Worm (Caenorhabditis elegans) whole organism, L1 larva: Measurements from ENCODE around the gene C56G2.4.

Experiments
- C34B4.2 ChIP-seq: sonication (generic microtip); optimal IDR thresholded peaks from 2 replicates; lab custom pipeline; 2017; ENCODE audit warnings: mild to moderate bottlenecking, missing genetic modification characterization, missing compliant biosample characterization
- F16B12.6 ChIP-seq: fragments of 150-350 bp; optimal IDR thresholded peaks from 2 replicates; lab custom pipeline; 2014; ENCODE audit warnings: missing biosample characterization, missing genetic modification characterization
- Y116A8C.19 ChIP-seq: sonication (generic microtip); optimal IDR thresholded peaks from 2 replicates; lab custom pipeline; 2016; ENCODE audit warnings: missing compliant biosample characterization, missing genetic modification characterization, borderline replicate concordance
- aha-1 ChIP-seq: fragments of 150-350 bp; optimal IDR thresholded peaks from 2 replicates; lab custom pipeline; 2014; ENCODE audit warnings: missing biosample characterization, missing genetic modification characterization
- alr-1 ChIP-seq: fragments of 200-800 bp; sonication (Bioruptor generic); optimal IDR thresholded peaks from 2 replicates; lab custom pipeline; 2018; ENCODE audit warnings: borderline replicate concordance, mild to moderate bottlenecking, missing genetic modification characterization, missing compliant biosample characterization
- aly-2 ChIP-seq: fragments of 150-350 bp; optimal IDR thresholded peaks from 2 replicates; lab custom pipeline; 2014; ENCODE audit warnings: missing biosample characterization, missing genetic modification characterization
- blmp-1 ChIP-seq: fragments of 150-350 bp; optimal IDR thresholded peaks from 2 replicates; lab custom pipeline; 2014; ENCODE audit warnings: missing biosample characterization, missing genetic modification characterization
- ceh-63 ChIP-seq: fragments of 200-800 bp; sonication (Bioruptor generic); optimal IDR thresholded peaks from 2 replicates; lab custom pipeline; 2018; ENCODE audit warnings: mild to moderate bottlenecking, missing genetic modification characterization, missing compliant biosample characterization
- ceh-8 ChIP-seq: fragments of 200-800 bp; sonication (Bioruptor generic); optimal IDR thresholded peaks from 2 replicates; lab custom pipeline; 2018; ENCODE audit warnings: mild to moderate bottlenecking, missing genetic modification characterization, moderate library complexity, missing compliant biosample characterization
- ceh-82 ChIP-seq, 3 experiments: fragments of 150-350 bp in 1 of 3; sonication (generic microtip) in 2 of 3; optimal IDR thresholded peaks; 2 replicates each; lab custom pipeline; 2014 to 2017; ENCODE audit warnings: missing biosample characterization in 3 of 3, missing genetic modification characterization in 3 of 3
- ceh-88 ChIP-seq: fragments of 200-800 bp; sonication (Bioruptor generic); IDR thresholded peaks from 2 replicates; pipeline ENCODE4 v1.3.6; 2022; ENCODE audit warnings: missing genetic modification characterization, missing compliant biosample characterization
- dpl-1 ChIP-seq, 3 experiments: fragments of 150-350 bp in 2 of 3; sonication (generic microtip) in 1 of 3; optimal IDR thresholded peaks; 2 replicates each; lab custom pipeline; 2014 to 2017; ENCODE audit warnings: missing biosample characterization in 3 of 3, missing genetic modification characterization in 3 of 3, missing genetic modification reagents in 3 of 3
- dsc-1 ChIP-seq: sonication (generic microtip); optimal IDR thresholded peaks from 2 replicates; lab custom pipeline; 2016; ENCODE audit warnings: mild to moderate bottlenecking, missing genetic modification characterization, missing compliant biosample characterization
- efl-1 ChIP-seq, 4 experiments: fragments of 150-350 bp; optimal IDR thresholded peaks in 3 of 4; peaks in 1 of 4; 1 replicate in 1 of 4; 2 replicates in 3 of 4; lab custom pipeline; 2014; ENCODE audit warnings: missing biosample characterization in 2 of 4, missing genetic modification characterization in 2 of 4, missing genetic modification reagents in 2 of 4
- egl-13 ChIP-seq: sonication (generic microtip); optimal IDR thresholded peaks from 2 replicates; lab custom pipeline; 2016; ENCODE audit warnings: missing genotype, missing genetic modification reagents, missing genetic modification characterization, missing compliant biosample characterization
- egl-27 ChIP-seq, 2 experiments: fragments of 150-350 bp in 1 of 2; sonication (generic microtip); optimal IDR thresholded peaks; 3 replicates each; lab custom pipeline; 2017 to 2018; ENCODE audit warnings: missing biosample characterization in 2 of 2, missing genetic modification characterization in 2 of 2, missing genetic modification reagents in 2 of 2
- elt-2 ChIP-seq: sonication (generic microtip); optimal IDR thresholded peaks from 2 replicates; lab custom pipeline; 2016; ENCODE audit warnings: missing genetic modification characterization, mild to moderate bottlenecking, inconsistent platforms, missing compliant biosample characterization, missing genetic modification reagents
- elt-3 ChIP-seq, 6 experiments: fragments of 150-350 bp in 1 of 6; sonication (generic microtip); optimal IDR thresholded peaks; 2 replicates each; lab custom pipeline; 2017 to 2018; ENCODE audit warnings: missing biosample characterization in 6 of 6, missing genetic modification characterization in 6 of 6, inconsistent platforms in 1 of 6
- fkh-10 ChIP-seq: sonication (generic microtip); optimal IDR thresholded peaks from 2 replicates; lab custom pipeline; 2017; ENCODE audit warnings: missing biosample characterization, missing genetic modification reagents, missing genetic modification characterization
- fkh-4 ChIP-seq: sonication (generic microtip); optimal IDR thresholded peaks from 2 replicates; lab custom pipeline; 2016; ENCODE audit warnings: missing compliant biosample characterization, missing genetic modification characterization, borderline replicate concordance
- irx-1 ChIP-seq: sonication (generic microtip); optimal IDR thresholded peaks from 2 replicates; lab custom pipeline; 2016; ENCODE audit warnings: missing genetic modification characterization, missing compliant biosample characterization
- lin-13 ChIP-seq: fragments of 150-350 bp; optimal IDR thresholded peaks from 2 replicates; lab custom pipeline; 2014; ENCODE audit warnings: missing biosample characterization, missing genetic modification reagents, missing genetic modification characterization
- lin-14 ChIP-seq: fragments of 200-800 bp; sonication (Bioruptor generic); optimal IDR thresholded peaks from 2 replicates; lab custom pipeline; 2018; ENCODE audit warnings: mild to moderate bottlenecking, missing genetic modification characterization, moderate library complexity, missing compliant biosample characterization
- lin-35 ChIP-seq, 2 experiments: fragments of 150-350 bp; optimal IDR thresholded peaks; 2 replicates each; lab custom pipeline; 2014; ENCODE audit warnings: missing biosample characterization in 2 of 2, missing genetic modification characterization in 2 of 2, missing genetic modification reagents in 2 of 2
- lin-39 ChIP-seq: fragments of 150-350 bp; optimal IDR thresholded peaks from 2 replicates; lab custom pipeline; 2014; ENCODE audit warnings: missing biosample characterization, missing genetic modification reagents, missing genetic modification characterization
- lsy-2 ChIP-seq, 2 experiments: fragments of 150-350 bp; optimal IDR thresholded peaks; 2 replicates each; lab custom pipeline; 2014; ENCODE audit warnings: missing biosample characterization in 2 of 2, missing genetic modification characterization in 2 of 2
- mdl-1 ChIP-seq, 2 experiments: fragments of 150-350 bp; optimal IDR thresholded peaks; 2 replicates each; lab custom pipeline; 2014 to 2017; ENCODE audit warnings: missing biosample characterization in 2 of 2, missing genetic modification characterization in 2 of 2, inconsistent platforms in 1 of 2
- mef-2 ChIP-seq: fragments of 150-350 bp; optimal IDR thresholded peaks from 2 replicates; lab custom pipeline; 2014; ENCODE audit warnings: missing biosample characterization, missing genetic modification characterization
- nhr-11 ChIP-seq: fragments of 150-350 bp; optimal IDR thresholded peaks from 2 replicates; lab custom pipeline; 2014; ENCODE audit warnings: missing biosample characterization, missing genetic modification characterization
- nhr-12 ChIP-seq: sonication (generic microtip); optimal IDR thresholded peaks from 2 replicates; lab custom pipeline; 2017; ENCODE audit warnings: missing biosample characterization, missing genetic modification characterization
- nhr-19 ChIP-seq: fragments of 200-800 bp; sonication (Bioruptor generic); conservative IDR thresholded peaks from 2 replicates; pipeline ENCODE4 v1.3.6; 2022; ENCODE audit warnings: missing genetic modification characterization, missing compliant biosample characterization
- nhr-20 ChIP-seq: sonication (generic microtip); optimal IDR thresholded peaks from 2 replicates; lab custom pipeline; 2016; ENCODE audit warnings: mild to moderate bottlenecking, missing genetic modification characterization, missing compliant biosample characterization
- nhr-71 ChIP-seq: sonication (generic microtip); optimal IDR thresholded peaks from 2 replicates; lab custom pipeline; 2016; ENCODE audit warnings: mild to moderate bottlenecking, missing genetic modification characterization, moderate library complexity, missing compliant biosample characterization
- nhr-77 ChIP-seq: fragments of 150-350 bp; optimal IDR thresholded peaks from 2 replicates; lab custom pipeline; 2014; ENCODE audit warnings: missing biosample characterization, missing genetic modification characterization
- pax-3 ChIP-seq: fragments of 200-800 bp; sonication (Bioruptor generic); optimal IDR thresholded peaks from 2 replicates; lab custom pipeline; 2018; ENCODE audit warnings: mild to moderate bottlenecking, missing genetic modification characterization, moderate library complexity, missing compliant biosample characterization
- rnt-1 ChIP-seq: sonication (generic microtip); optimal IDR thresholded peaks from 2 replicates; lab custom pipeline; 2016; ENCODE audit warnings: mild to moderate bottlenecking, missing genetic modification characterization, moderate library complexity, missing compliant biosample characterization
- snpc-4 ChIP-seq: fragments of 150-350 bp; optimal IDR thresholded peaks from 2 replicates; lab custom pipeline; 2014; ENCODE audit warnings: missing biosample characterization, missing genetic modification characterization
- sox-4 ChIP-seq: sonication (generic microtip); optimal IDR thresholded peaks from 2 replicates; lab custom pipeline; 2016; ENCODE audit warnings: missing genetic modification characterization, missing compliant biosample characterization
- sptf-1 ChIP-seq: fragments of 150-350 bp; optimal IDR thresholded peaks from 2 replicates; lab custom pipeline; 2014; ENCODE audit warnings: missing biosample characterization, missing genetic modification characterization
- tbx-2 ChIP-seq: sonication (generic microtip); optimal IDR thresholded peaks from 2 replicates; lab custom pipeline; 2016; ENCODE audit warnings: missing genetic modification characterization, missing compliant biosample characterization
- unc-30 ChIP-seq: sonication (generic microtip); optimal IDR thresholded peaks from 2 replicates; lab custom pipeline; 2017; ENCODE audit warnings: missing biosample characterization, missing genetic modification characterization
- unc-62 ChIP-seq: fragments of 150-350 bp; optimal IDR thresholded peaks from 2 replicates; lab custom pipeline; 2014; ENCODE audit warnings: missing biosample characterization, missing genetic modification reagents, missing genetic modification characterization
- unc-86 ChIP-seq: sonication (generic microtip); optimal IDR thresholded peaks from 2 replicates; lab custom pipeline; 2016; ENCODE audit warnings: missing genetic modification characterization, missing compliant biosample characterization
- vab-15 ChIP-seq: sonication (generic microtip); optimal IDR thresholded peaks from 2 replicates; lab custom pipeline; 2017; ENCODE audit warnings: missing genotype, mild to moderate bottlenecking, missing genetic modification characterization, missing compliant biosample characterization
- zag-1 ChIP-seq: fragments of 150-350 bp; optimal IDR thresholded peaks from 2 replicates; lab custom pipeline; 2014; ENCODE audit warnings: missing biosample characterization, missing genetic modification characterization
- ztf-11 ChIP-seq, 2 experiments: sonication (generic microtip); optimal IDR thresholded peaks; 2 replicates each; lab custom pipeline; 2016 to 2017; ENCODE audit warnings: missing genetic modification characterization in 2 of 2, missing biosample characterization in 1 of 2, missing compliant biosample characterization in 1 of 2
- ztf-4 ChIP-seq: fragments of 150-350 bp; optimal IDR thresholded peaks from 2 replicates; lab custom pipeline; 2014; ENCODE audit warnings: missing biosample characterization, missing genetic modification characterization

Gene C56G2.4

ce11 chrIII:6361560-6361959, 30.0 kb downstream of the C56G2.4 start:
- no peak for TF ChIP-seq ceh-88 (GFP tag; lab: Robert Waterston, UW)
- TF ChIP-seq C34B4.2 = no peak
- TF ChIP-seq unc-30 (tag; lab: Kevin White, UChicago) = no peak
- TF ChIP-seq ztf-4 (tag; lab: Kevin White, UChicago) = no peak
- TF ChIP-seq lin-13 (GFP tag; lab: Kevin White, UChicago) = no peak
- TF ChIP-seq lsy-2 (tag; optimal IDR thresholded peaks at IDR 0.05; lab: Kevin White, UChicago) = peak in 1 of 2 experiments; percentile 4
- peak; percentile 29 for TF ChIP-seq lin-14
- no peak for TF ChIP-seq efl-1 (optimal IDR thresholded peaks at IDR 0.05; lab: Kevin White, UChicago)
- TF ChIP-seq efl-1 (GFP tag; optimal IDR thresholded peaks at IDR 0.05 in 1 of 2; lab: Kevin White, UChicago) = peak in 1 of 2 experiments; percentile 93
- TF ChIP-seq rnt-1 (tag; lab: Kevin White, UChicago) = no peak
- TF ChIP-seq egl-13 (tag; lab: Kevin White, UChicago) = peak; percentile 38
- no peak for TF ChIP-seq ztf-11 (tag; optimal IDR thresholded peaks at IDR 0.05; lab: Kevin White, UChicago)
- no peak for TF ChIP-seq nhr-77 (tag; lab: Kevin White, UChicago)
- TF ChIP-seq elt-3 (tag; optimal IDR thresholded peaks at IDR 0.05; lab: Kevin White, UChicago) = peak in 1 of 6 experiments; percentile 25
- TF ChIP-seq elt-2 (tag; lab: Kevin White, UChicago) = peak; percentile 83
- TF ChIP-seq ceh-82 (tag; optimal IDR thresholded peaks at IDR 0.05; lab: Kevin White, UChicago) = no peak
- no peak for TF ChIP-seq zag-1 (tag; lab: Kevin White, UChicago)
- peak in 1 of 2 experiments; percentile 57 for TF ChIP-seq lin-35 (GFP tag; optimal IDR thresholded peaks at IDR 0.05; lab: Kevin White, UChicago)
- TF ChIP-seq ceh-8 (GFP tag; lab: Kevin White, UChicago) = no peak
- peak; percentile 18 for TF ChIP-seq nhr-20 (tag; lab: Kevin White, UChicago)
- peak; percentile 39 for TF ChIP-seq nhr-71 (tag; lab: Kevin White, UChicago)
- TF ChIP-seq snpc-4 (tag; lab: Kevin White, UChicago) = no peak

ce11 chrIII:6362323-6362922, 30.9 kb downstream of the C56G2.4 start:
- TF ChIP-seq nhr-77 (tag; lab: Kevin White, UChicago) = peak; percentile 53
- TF ChIP-seq fkh-10 (GFP tag; lab: Kevin White, UChicago) = no peak
- TF ChIP-seq snpc-4 (tag; lab: Kevin White, UChicago) = peak; percentile 14
- TF ChIP-seq tbx-2 (tag; lab: Kevin White, UChicago) = peak; percentile 70
- peak; percentile 41 for TF ChIP-seq nhr-11
- TF ChIP-seq blmp-1 = peak; percentile 77
- TF ChIP-seq egl-27 (tag; optimal IDR thresholded peaks at IDR 0.05; lab: Kevin White, UChicago) = peak in 1 of 2 experiments; percentile 14
- no peak for TF ChIP-seq Y116A8C.19 (tag; lab: Kevin White, UChicago)
- no peak for TF ChIP-seq fkh-4 (tag; lab: Kevin White, UChicago)
- TF ChIP-seq nhr-12 (tag; lab: Kevin White, UChicago) = no peak
- TF ChIP-seq lin-13 (GFP tag; lab: Kevin White, UChicago) = peak; percentile 38
- TF ChIP-seq unc-86 (tag; lab: Kevin White, UChicago) = no peak
- no peak for TF ChIP-seq aha-1 (tag; lab: Kevin White, UChicago)
- TF ChIP-seq egl-13 (tag; lab: Kevin White, UChicago) = no peak
- peak; percentile 8 to 35 (median 19) for TF ChIP-seq dpl-1 (GFP tag; optimal IDR thresholded peaks at IDR 0.05; lab: Kevin White, UChicago)
- TF ChIP-seq mdl-1 (tag; optimal IDR thresholded peaks at IDR 0.05; lab: Kevin White, UChicago) = peak in 1 of 2 experiments; percentile 58
- TF ChIP-seq pax-3 (tag; lab: Kevin White, UChicago) = no peak
- no peak for TF ChIP-seq sox-4 (tag; lab: Kevin White, UChicago)
- peak; percentile 67 for TF ChIP-seq irx-1 (tag; lab: Kevin White, UChicago)
- TF ChIP-seq mef-2 (tag; lab: Kevin White, UChicago) = no peak
- TF ChIP-seq vab-15 (tag; lab: Kevin White, UChicago) = peak; percentile 2
- TF ChIP-seq rnt-1 (tag; lab: Kevin White, UChicago) = peak; percentile 81
- no peak for TF ChIP-seq ceh-8 (GFP tag; lab: Kevin White, UChicago)
- TF ChIP-seq efl-1 (optimal IDR thresholded peaks at IDR 0.05; lab: Kevin White, UChicago) = peak in 1 of 2 experiments; percentile 45
- TF ChIP-seq efl-1 (GFP tag; optimal IDR thresholded peaks at IDR 0.05 in 1 of 2; lab: Kevin White, UChicago) = peak in 1 of 2 experiments; percentile 88
- no peak for TF ChIP-seq sptf-1 (tag; lab: Kevin White, UChicago)
- peak; percentile 80 for TF ChIP-seq lin-39 (tag; lab: Kevin White, UChicago)
- TF ChIP-seq unc-62 = no peak
- TF ChIP-seq nhr-19 (GFP tag; lab: Robert Waterston, UW) = peak; percentile 78
- TF ChIP-seq aly-2 = no peak
- no peak for TF ChIP-seq ceh-63 (GFP tag; lab: Kevin White, UChicago)
- peak in 1 of 2 experiments; percentile 54 for TF ChIP-seq lin-35 (GFP tag; optimal IDR thresholded peaks at IDR 0.05; lab: Kevin White, UChicago)
- TF ChIP-seq alr-1 = no peak
- peak; percentile 31 for TF ChIP-seq F16B12.6 (tag; lab: Kevin White, UChicago)
- no peak for TF ChIP-seq dsc-1 (tag; lab: Kevin White, UChicago)
- TF ChIP-seq zag-1 (tag; lab: Kevin White, UChicago) = no peak
